Fruit fly (Drosophila melanogaster) whole organism, adult: ENCODE data around the gene inaF-D.

Source experiments
- CG1620 ChIP-seq: fragments of 200-800 bp; sonication (Bioruptor generic); optimal IDR thresholded peaks from 2 replicates; lab custom pipeline; 2016; ENCODE audit warnings: missing biosample characterization, missing genetic modification characterization
- Mnt ChIP-seq: fragments of 200-800 bp; sonication (Bioruptor generic); optimal IDR thresholded peaks from 2 replicates; lab custom pipeline; 2016; ENCODE audit warnings: missing biosample characterization, mild to moderate bottlenecking, missing genetic modification characterization
- bab1 ChIP-seq: fragments of 200-800 bp; sonication (Bioruptor generic); optimal IDR thresholded peaks from 3 replicates; lab custom pipeline; 2019; ENCODE audit warnings: missing biosample characterization, mild to moderate bottlenecking, missing genetic modification characterization, moderate library complexity
- cic ChIP-seq: fragments of 200-800 bp; sonication (Bioruptor generic); optimal IDR thresholded peaks from 2 replicates; lab custom pipeline; 2017; ENCODE audit warnings: missing biosample characterization, mild to moderate bottlenecking, missing genetic modification characterization, moderate library complexity
- cnc ChIP-seq, 2 experiments: fragments of >200 bp; optimal IDR thresholded peaks; 2 replicates each; lab custom pipeline; 2017
- pad ChIP-seq: fragments of 200-800 bp; sonication (Bioruptor generic); optimal IDR thresholded peaks from 3 replicates; lab custom pipeline; 2017; ENCODE audit warnings: missing biosample characterization, missing genetic modification characterization, mild to moderate bottlenecking, moderate library complexity, missing genetic modification reagents

DNA sequence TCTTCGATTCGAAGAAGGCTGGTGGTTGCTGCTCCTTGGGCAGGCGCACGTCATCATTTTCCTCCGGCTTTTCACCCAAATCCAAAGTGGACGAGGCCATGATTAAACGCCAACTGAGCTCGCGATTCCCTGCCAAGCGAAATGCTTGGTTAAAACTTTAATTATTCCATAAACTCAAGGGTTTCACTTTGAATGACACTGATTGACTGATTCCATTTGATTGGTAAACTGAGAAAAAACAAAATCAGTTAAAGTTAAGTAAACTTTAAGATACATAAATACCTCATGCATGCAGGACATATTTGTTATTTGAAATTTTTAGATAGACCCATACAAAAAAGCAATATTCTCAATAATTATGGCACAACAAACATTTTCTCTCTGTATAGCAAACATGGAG, 4.9 kb upstream of the inaF-D start, which contains the start of gene inaF-A:
- TF ChIP-seq bab1 (GFP tag; lab: Kevin White, UChicago) (no peak), Mnt (GFP tag; lab: Kevin White, UChicago) (no peak), CG1620 (GFP tag; lab: Kevin White, UChicago) (no peak), cnc (optimal IDR thresholded peaks at IDR 0.05; lab: Kevin White, UChicago) (no peak), pad (no peak), cic (GFP tag; lab: Kevin White, UChicago) (no peak)
